Fruit fly (Drosophila melanogaster) whole organism, embryonic: ENCODE data around the gene CG8281.

Experiments
- Aef1 ChIP-seq: fragments of 200-800 bp; sonication (Bioruptor generic); IDR thresholded peaks from 3 replicates; pipeline ENCODE4 v1.3.6; 2022; ENCODE audit warnings: missing biosample characterization, missing genetic modification characterization
- Awh ChIP-seq: fragments of 200-800 bp; sonication (Bioruptor generic); IDR thresholded peaks from 2 replicates; pipeline ENCODE4, ENCODE4 v1.3.6; 2022; ENCODE audit warnings: missing biosample characterization, missing genetic modification characterization
- CG10366 ChIP-seq: fragments of 200-800 bp; sonication (Bioruptor generic); IDR thresholded peaks from 2 replicates; pipeline ENCODE4 v1.3.6; 2022; ENCODE audit warnings: missing biosample characterization, missing genetic modification characterization
- CG12659 ChIP-seq: fragments of 200-800 bp; sonication (Bioruptor generic); optimal IDR thresholded peaks from 3 replicates; lab custom pipeline; 2017; ENCODE audit warnings: mild to moderate bottlenecking, missing biosample characterization, missing genetic modification reagents, missing genetic modification characterization
- CG13424 ChIP-seq: fragments of 200-800 bp; sonication (Bioruptor generic); optimal IDR thresholded peaks from 2 replicates; lab custom pipeline; 2019; ENCODE audit warnings: missing biosample characterization, mild to moderate bottlenecking, missing genetic modification characterization, moderate library complexity
- CG14050 ChIP-seq: fragments of 200-800 bp; sonication (Bioruptor generic); IDR thresholded peaks from 3 replicates; pipeline ENCODE4 v1.3.6; 2022; ENCODE audit warnings: missing biosample characterization, missing genetic modification characterization
- CG15073 ChIP-seq: fragments of 200-800 bp; sonication (Bioruptor generic); optimal IDR thresholded peaks from 2 replicates; lab custom pipeline; 2016; ENCODE audit warnings: missing biosample characterization, missing genetic modification characterization
- CG1647 ChIP-seq: fragments of 200-800 bp; sonication (Bioruptor generic); optimal IDR thresholded peaks from 3 replicates; lab custom pipeline; 2016; ENCODE audit warnings: missing biosample characterization, missing genetic modification characterization
- CG16779 ChIP-seq: fragments of 200-800 bp; sonication (Bioruptor generic); IDR thresholded peaks from 2 replicates; pipeline ENCODE4 v1.3.6; 2022; ENCODE audit warnings: missing biosample characterization, missing genetic modification characterization
- CG17385 ChIP-seq: fragments of 200-800 bp; sonication (Bioruptor generic); optimal IDR thresholded peaks from 3 replicates; lab custom pipeline; 2018; ENCODE audit warnings: missing biosample characterization, mild to moderate bottlenecking, missing genetic modification characterization
- CG17568 ChIP-seq: fragments of 200-800 bp; sonication (Bioruptor generic); optimal IDR thresholded peaks from 2 replicates; lab custom pipeline; 2018; ENCODE audit warnings: missing biosample characterization, mild to moderate bottlenecking, missing genetic modification characterization, moderate library complexity
- CG17802 ChIP-seq: fragments of 200-800 bp; sonication (Bioruptor generic); optimal IDR thresholded peaks from 2 replicates; lab custom pipeline; 2018; ENCODE audit warnings: missing biosample characterization, mild to moderate bottlenecking, missing genetic modification characterization, moderate library complexity
- CG18262 ChIP-seq: fragments of 200-800 bp; optimal IDR thresholded peaks from 3 replicates; lab custom pipeline; 2019; ENCODE audit warnings: missing biosample characterization, mild to moderate bottlenecking, missing genetic modification characterization, moderate library complexity
- CG18476 ChIP-seq: fragments of 200-800 bp; sonication (Bioruptor generic); optimal IDR thresholded peaks from 2 replicates; lab custom pipeline; 2016; ENCODE audit warnings: missing biosample characterization, mild to moderate bottlenecking, missing genetic modification characterization
- CG18599 ChIP-seq: fragments of 200-800 bp; sonication (Bioruptor generic); optimal IDR thresholded peaks from 3 replicates; lab custom pipeline; 2017; ENCODE audit warnings: missing biosample characterization, missing genetic modification characterization, mild to moderate bottlenecking, moderate library complexity, missing genetic modification reagents
- CG2120 ChIP-seq: fragments of 200-800 bp; sonication (Bioruptor generic); optimal IDR thresholded peaks from 3 replicates; lab custom pipeline; 2016; ENCODE audit warnings: missing biosample characterization, missing genetic modification characterization
- CG3995 ChIP-seq: fragments of 200-800 bp; sonication (Bioruptor generic); optimal IDR thresholded peaks from 3 replicates; lab custom pipeline; 2016; ENCODE audit warnings: missing biosample characterization, missing genetic modification characterization
- CG4617 ChIP-seq: fragments of 200-800 bp; sonication (Bioruptor generic); optimal IDR thresholded peaks from 3 replicates; lab custom pipeline; 2016; ENCODE audit warnings: missing biosample characterization, missing genetic modification characterization, borderline replicate concordance
- CG4820 ChIP-seq: fragments of 200-800 bp; sonication (Bioruptor generic); optimal IDR thresholded peaks from 3 replicates; lab custom pipeline; 2016; ENCODE audit warnings: missing biosample characterization, missing genetic modification characterization
- CG8924 ChIP-seq: fragments of 200-800 bp; optimal IDR thresholded peaks from 3 replicates; lab custom pipeline; 2019; ENCODE audit warnings: missing biosample characterization, mild to moderate bottlenecking, missing genetic modification characterization, moderate library complexity
- CG8944 ChIP-seq: fragments of 200-800 bp; sonication (Bioruptor generic); optimal IDR thresholded peaks from 3 replicates; lab custom pipeline; 2016; ENCODE audit warnings: missing biosample characterization, missing genetic modification characterization
- D ChIP-seq, 2 experiments: fragments of 200-800 bp in 1 of 2; fragments of >200 bp in 1 of 2; sonication (Bioruptor generic) in 1 of 2; optimal IDR thresholded peaks; 2 replicates in 1 of 2; 3 replicates in 1 of 2; lab custom pipeline; 2017; ENCODE audit warnings: mild to moderate bottlenecking in 1 of 2, missing biosample characterization in 1 of 2, missing genetic modification characterization in 1 of 2, missing genetic modification reagents in 1 of 2
- E2f1 ChIP-seq: fragments of 200-800 bp; sonication (Bioruptor generic); IDR thresholded peaks from 2 replicates; pipeline ENCODE4 v1.3.6; 2022; ENCODE audit warnings: missing biosample characterization, missing genetic modification characterization
- HLH54F ChIP-seq: fragments of 200-800 bp; sonication (Bioruptor generic); optimal IDR thresholded peaks from 3 replicates; lab custom pipeline; 2016; ENCODE audit warnings: missing biosample characterization, missing genetic modification characterization
- Hand ChIP-seq: fragments of 200-800 bp; sonication (Bioruptor generic); optimal IDR thresholded peaks from 2 replicates; lab custom pipeline; 2017; ENCODE audit warnings: mild to moderate bottlenecking, missing biosample characterization, missing genetic modification reagents, missing genetic modification characterization
- Nf-YB ChIP-seq: fragments of 200-800 bp; sonication (Bioruptor generic); optimal IDR thresholded peaks from 3 replicates; lab custom pipeline; 2019; ENCODE audit warnings: missing biosample characterization, mild to moderate bottlenecking, missing genetic modification characterization, moderate library complexity
- Poxn ChIP-seq: fragments of 200-800 bp; sonication (Bioruptor generic); IDR thresholded peaks from 2 replicates; pipeline ENCODE4 v1.3.6; 2022; ENCODE audit warnings: missing biosample characterization, missing genetic modification characterization
- Rx ChIP-seq: fragments of 200-800 bp; sonication (Bioruptor generic); IDR thresholded peaks from 2 replicates; pipeline ENCODE4 v1.3.6; 2022; ENCODE audit warnings: missing biosample characterization, missing genetic modification characterization
- Side ChIP-seq: fragments of 200-800 bp; sonication (Bioruptor generic); optimal IDR thresholded peaks from 2 replicates; lab custom pipeline; 2016; ENCODE audit warnings: missing biosample characterization, missing genetic modification characterization
- Six4 ChIP-seq: fragments of 200-800 bp; sonication (Bioruptor generic); optimal IDR thresholded peaks from 2 replicates; lab custom pipeline; 2016; ENCODE audit warnings: missing biosample characterization, missing genetic modification characterization
- Ssrp ChIP-seq: fragments of 200-800 bp; sonication (Bioruptor generic); optimal IDR thresholded peaks from 2 replicates; lab custom pipeline; 2018; ENCODE audit warnings: missing biosample characterization, mild to moderate bottlenecking, missing genetic modification characterization, moderate library complexity
- Vsx1 ChIP-seq: fragments of 200-800 bp; sonication (Bioruptor generic); optimal IDR thresholded peaks from 2 replicates; lab custom pipeline; 2017; ENCODE audit warnings: missing biosample characterization, mild to moderate bottlenecking, missing genetic modification characterization, missing genetic modification reagents
- al ChIP-seq: fragments of 200-800 bp; sonication (Bioruptor generic); IDR thresholded peaks from 2 replicates; pipeline ENCODE4 v1.3.6; 2022; ENCODE audit warnings: missing biosample characterization, missing genetic modification characterization
- bigmax ChIP-seq: fragments of 200-800 bp; sonication (Bioruptor generic); optimal IDR thresholded peaks from 2 replicates; lab custom pipeline; 2018; ENCODE audit warnings: missing biosample characterization, mild to moderate bottlenecking, missing genetic modification characterization
- dati ChIP-seq: fragments of 200-800 bp; sonication (Bioruptor generic); IDR thresholded peaks from 2 replicates; pipeline ENCODE4 v1.3.6; 2022; ENCODE audit warnings: missing biosample characterization, missing genetic modification characterization
- ewg ChIP-seq: fragments of 200-800 bp; sonication (Bioruptor generic); optimal IDR thresholded peaks from 3 replicates; lab custom pipeline; 2017; ENCODE audit warnings: mild to moderate bottlenecking, missing biosample characterization, missing genetic modification reagents, missing genetic modification characterization
- gfzf ChIP-seq: fragments of 200-800 bp; sonication (Bioruptor generic); optimal IDR thresholded peaks from 2 replicates; lab custom pipeline; 2016; ENCODE audit warnings: missing biosample characterization, mild to moderate bottlenecking, missing genetic modification characterization, moderate library complexity
- grau ChIP-seq: fragments of 200-800 bp; optimal IDR thresholded peaks from 3 replicates; lab custom pipeline; 2019; ENCODE audit warnings: missing biosample characterization, mild to moderate bottlenecking, missing genetic modification characterization, moderate library complexity
- hbn ChIP-seq: fragments of 200-800 bp; sonication (Bioruptor generic); IDR thresholded peaks from 2 replicates; pipeline ENCODE4 v1.3.6; 2022; ENCODE audit warnings: missing biosample characterization, missing genetic modification characterization; ENCODE audit not compliant: partially characterized antibody
- hkb ChIP-seq, 2 experiments: fragments of 200-800 bp in 1 of 2; fragments of >200 bp in 1 of 2; sonication (Bioruptor generic) in 1 of 2; IDR thresholded peaks in 1 of 2; optimal IDR thresholded peaks in 1 of 2; 2 replicates each; pipeline versions ENCODE4 v1.3.6 to Lab custom; 2017 to 2022; ENCODE audit warnings: missing biosample characterization in 1 of 2, missing genetic modification characterization in 1 of 2
- lmd ChIP-seq: fragments of 200-800 bp; sonication (Bioruptor generic); IDR thresholded peaks from 2 replicates; pipeline ENCODE4 v1.3.6; 2022; ENCODE audit warnings: missing biosample characterization, missing genetic modification characterization
- mld ChIP-seq: fragments of 200-800 bp; sonication (Bioruptor generic); IDR thresholded peaks from 3 replicates; pipeline ENCODE4 v1.3.6; 2022; ENCODE audit warnings: missing biosample characterization, missing genetic modification characterization; ENCODE audit not compliant: partially characterized antibody
- oc ChIP-seq: fragments of 200-800 bp; sonication (Bioruptor generic); optimal IDR thresholded peaks from 2 replicates; lab custom pipeline; 2018; ENCODE audit warnings: missing biosample characterization, mild to moderate bottlenecking, missing genetic modification characterization, moderate library complexity
- org-1 ChIP-seq: fragments of 200-800 bp; sonication (Bioruptor generic); optimal IDR thresholded peaks from 2 replicates; lab custom pipeline; 2017; ENCODE audit warnings: missing biosample characterization, missing genetic modification characterization
- sc ChIP-seq, 3 experiments: fragments of >200 bp in 2 of 3; fragments of 200-800 bp in 1 of 3; sonication (Bioruptor generic) in 1 of 3; optimal IDR thresholded peaks; 2 replicates in 2 of 3; 3 replicates in 1 of 3; lab custom pipeline; 2017; ENCODE audit warnings: mild to moderate bottlenecking in 1 of 3, missing biosample characterization in 1 of 3, missing genetic modification characterization in 1 of 3, missing genetic modification reagents in 1 of 3
- sr ChIP-seq: fragments of 200-800 bp; sonication (Bioruptor generic); IDR thresholded peaks from 3 replicates; pipeline ENCODE4 v1.3.6; 2022; ENCODE audit warnings: missing biosample characterization, missing genetic modification characterization
- tap ChIP-seq: fragments of 200-800 bp; optimal IDR thresholded peaks from 3 replicates; lab custom pipeline; 2019; ENCODE audit warnings: missing biosample characterization, mild to moderate bottlenecking, missing genetic modification characterization, moderate library complexity
- vfl ChIP-seq: fragments of 200-800 bp; sonication (Bioruptor generic); optimal IDR thresholded peaks from 2 replicates; lab custom pipeline; 2016; ENCODE audit warnings: missing biosample characterization, missing genetic modification characterization

CG8281 gene

DNA sequence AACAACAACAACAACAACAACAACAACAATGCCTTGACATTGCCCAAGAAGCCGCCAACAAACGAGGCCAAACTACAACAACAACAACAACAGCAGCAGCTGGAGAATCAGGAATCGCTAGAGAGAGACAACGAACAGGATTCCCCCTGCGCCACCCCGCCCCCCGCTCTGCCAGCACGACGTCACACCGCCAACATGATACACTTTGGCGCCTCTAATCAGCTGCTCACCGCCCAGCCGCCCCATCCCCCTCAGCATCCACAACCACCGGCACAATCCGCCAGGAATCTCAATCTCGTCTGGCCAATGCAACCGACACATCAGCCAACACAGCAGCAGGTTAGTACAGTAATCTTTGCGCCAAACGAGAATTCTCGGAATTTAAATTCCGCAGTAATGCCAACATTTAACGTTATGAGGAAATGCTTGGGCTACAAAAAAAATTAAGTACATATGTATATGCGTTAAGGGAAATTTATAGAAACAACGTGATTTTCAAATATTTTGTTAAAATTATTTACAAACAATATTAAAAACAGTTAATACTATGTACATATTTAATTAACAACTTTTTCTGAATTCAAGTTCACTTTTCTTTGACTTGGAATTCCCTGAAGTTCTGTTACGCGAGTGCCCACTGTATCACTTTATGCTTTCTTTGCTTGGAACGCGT is 42.4 kb upstream of the CG8281 start (continued):
- peak; percentile 7 for TF ChIP-seq CG4820 (GFP tag; lab: Kevin White, UChicago)
- TF ChIP-seq CG10366 (GFP tag; lab: Robert Waterston, UW): peak; percentile 11; the same call in 1 of the 2 replicates
- TF ChIP-seq E2f1 (GFP tag; lab: Robert Waterston, UW): no peak
- no peak for TF ChIP-seq CG8944 (GFP tag; lab: Kevin White, UChicago)
- no peak for TF ChIP-seq Side
- no peak for TF ChIP-seq hbn
- no peak for TF ChIP-seq al (GFP tag; lab: Robert Waterston, UW)
- peak; percentile 20; the same call in 1 of the 3 replicates for TF ChIP-seq Aef1
- no peak for TF ChIP-seq CG17568 (GFP tag; lab: Kevin White, UChicago)
- no peak for TF ChIP-seq sr (GFP tag; lab: Robert Waterston, UW)
- TF ChIP-seq CG18599 (GFP tag; lab: Kevin White, UChicago): peak; percentile 30
- peak; percentile 64 for TF ChIP-seq CG13424 (tag; lab: Kevin White, UChicago)
- TF ChIP-seq CG8924 (tag; lab: Kevin White, UChicago): peak; percentile 48
- peak; percentile 61 for TF ChIP-seq CG18262 (tag; lab: Kevin White, UChicago)
- TF ChIP-seq hkb (optimal IDR thresholded peaks at IDR 0.05; lab: Kevin White, UChicago): no peak
- peak; percentile 41; the same call in 1 of the 2 replicates for TF ChIP-seq hkb (GFP tag; IDR thresholded peaks at IDR 0.05; lab: Robert Waterston, UW)
- TF ChIP-seq CG12659 (GFP tag; lab: Kevin White, UChicago): peak; percentile 50
- TF ChIP-seq mld (GFP tag; lab: Robert Waterston, UW): no peak
- no peak for TF ChIP-seq sc (optimal IDR thresholded peaks at IDR 0.05; lab: Kevin White, UChicago)
- peak; percentile 31 for TF ChIP-seq sc (GFP tag; optimal IDR thresholded peaks at IDR 0.05; lab: Kevin White, UChicago)
- peak; percentile 29 for TF ChIP-seq Ssrp
- no peak for TF ChIP-seq oc (tag; lab: Kevin White, UChicago)
- TF ChIP-seq Rx (GFP tag; lab: Robert Waterston, UW): no peak
- TF ChIP-seq tap (tag; lab: Kevin White, UChicago): no peak
- peak; percentile 90 for TF ChIP-seq grau (tag; lab: Kevin White, UChicago)
- TF ChIP-seq CG17802 (tag; lab: Kevin White, UChicago): no peak
- TF ChIP-seq Poxn (GFP tag; lab: Robert Waterston, UW): no peak
- TF ChIP-seq CG3995 (GFP tag; lab: Kevin White, UChicago): no peak
- TF ChIP-seq CG4617 (GFP tag; lab: Kevin White, UChicago): no peak
- no peak for TF ChIP-seq CG1647 (GFP tag; lab: Kevin White, UChicago)
- TF ChIP-seq Hand: no peak
- TF ChIP-seq Six4 (GFP tag; lab: Kevin White, UChicago): no peak
- peak; percentile 56 for TF ChIP-seq lmd (GFP tag; lab: Robert Waterston, UW)
- no peak for TF ChIP-seq Vsx1 (GFP tag; lab: Kevin White, UChicago)
- peak; percentile 38 for TF ChIP-seq org-1 (GFP tag; lab: Kevin White, UChicago)
- no peak for TF ChIP-seq CG14050 (GFP tag; lab: Robert Waterston, UW)
- no peak for TF ChIP-seq CG18476 (GFP tag; lab: Kevin White, UChicago)
- no peak for TF ChIP-seq bigmax
- TF ChIP-seq ewg (GFP tag; lab: Kevin White, UChicago): peak; percentile 29
- TF ChIP-seq dati (GFP tag; lab: Robert Waterston, UW): no peak
- TF ChIP-seq CG17385 (GFP tag; lab: Kevin White, UChicago): peak; percentile 63
- TF ChIP-seq gfzf (GFP tag; lab: Kevin White, UChicago): no peak
- no peak for TF ChIP-seq vfl
- TF ChIP-seq CG16779 (GFP tag; lab: Robert Waterston, UW): no peak
- no peak for TF ChIP-seq HLH54F
- peak; percentile 24 for TF ChIP-seq Nf-YB
- no peak for TF ChIP-seq CG15073 (GFP tag; lab: Kevin White, UChicago)
- no peak for TF ChIP-seq CG2120 (GFP tag; lab: Kevin White, UChicago)
- TF ChIP-seq Awh (GFP tag; lab: Robert Waterston, UW): peak; percentile 52; the same call in 1 of the 2 replicates
- no peak for TF ChIP-seq D (optimal IDR thresholded peaks at IDR 0.05; lab: Kevin White, UChicago)
- peak; percentile 34 for TF ChIP-seq D (GFP tag; optimal IDR thresholded peaks at IDR 0.05; lab: Kevin White, UChicago)
